Fruit fly (Drosophila melanogaster) whole organism, embryonic: ENCODE results near the gene Sfp26Ad.

Source experiments
- ATbp ChIP-seq: fragments of 200-800 bp; sonication (Bioruptor generic); optimal IDR thresholded peaks from 2 replicates; lab custom pipeline; 2017; ENCODE audit warnings: missing biosample characterization, mild to moderate bottlenecking, missing genetic modification characterization, missing genetic modification reagents
- Awh ChIP-seq: fragments of 200-800 bp; sonication (Bioruptor generic); IDR thresholded peaks from 2 replicates; pipeline ENCODE4, ENCODE4 v1.3.6; 2022; ENCODE audit warnings: missing biosample characterization, missing genetic modification characterization
- Bgb ChIP-seq: fragments of 200-800 bp; sonication (Bioruptor generic); IDR thresholded peaks from 2 replicates; pipeline ENCODE4 v1.3.6; 2022; ENCODE audit warnings: missing biosample characterization, missing genetic modification characterization; ENCODE audit not compliant: partially characterized antibody
- CG10979 ChIP-seq: fragments of 200-800 bp; sonication (Bioruptor generic); optimal IDR thresholded peaks from 2 replicates; lab custom pipeline; 2018; ENCODE audit warnings: missing biosample characterization, mild to moderate bottlenecking, missing genetic modification characterization, moderate library complexity
- CG11093 ChIP-seq: fragments of 200-800 bp; sonication (Bioruptor generic); IDR thresholded peaks from 3 replicates; pipeline ENCODE4 v1.3.6; 2022; ENCODE audit warnings: missing biosample characterization, missing genetic modification characterization
- CG11723 ChIP-seq: fragments of 200-800 bp; sonication (Bioruptor generic); optimal IDR thresholded peaks from 2 replicates; lab custom pipeline; 2017; ENCODE audit warnings: missing biosample characterization, mild to moderate bottlenecking, missing genetic modification characterization
- CG12744 ChIP-seq: fragments of 200-800 bp; sonication (Bioruptor generic); optimal IDR thresholded peaks from 2 replicates; lab custom pipeline; 2016; ENCODE audit warnings: missing biosample characterization, missing genetic modification characterization
- CG31224 ChIP-seq: fragments of 200-800 bp; sonication (Bioruptor generic); IDR thresholded peaks from 2 replicates; pipeline ENCODE4 v1.3.6; 2022; ENCODE audit warnings: missing biosample characterization, missing genetic modification characterization
- CG33557 ChIP-seq: fragments of 200-800 bp; sonication (Bioruptor generic); optimal IDR thresholded peaks from 2 replicates; lab custom pipeline; 2019; ENCODE audit warnings: missing biosample characterization, mild to moderate bottlenecking, missing genetic modification characterization, moderate library complexity
- CG3995 ChIP-seq: fragments of 200-800 bp; sonication (Bioruptor generic); optimal IDR thresholded peaks from 3 replicates; lab custom pipeline; 2016; ENCODE audit warnings: missing biosample characterization, missing genetic modification characterization
- CG4820 ChIP-seq: fragments of 200-800 bp; sonication (Bioruptor generic); optimal IDR thresholded peaks from 3 replicates; lab custom pipeline; 2016; ENCODE audit warnings: missing biosample characterization, missing genetic modification characterization
- CG6791 ChIP-seq: fragments of 200-800 bp; sonication (Bioruptor generic); IDR thresholded peaks from 3 replicates; pipeline ENCODE4 v1.3.6; 2022; ENCODE audit warnings: missing biosample characterization, missing genetic modification characterization; ENCODE audit not compliant: partially characterized antibody
- CG7963 ChIP-seq: fragments of 200-800 bp; sonication (Bioruptor generic); IDR thresholded peaks from 3 replicates; pipeline ENCODE4 v1.3.6; 2022; ENCODE audit warnings: missing biosample characterization, missing genetic modification characterization; ENCODE audit not compliant: partially characterized antibody
- Camta ChIP-seq: fragments of 200-800 bp; sonication (Bioruptor generic); optimal IDR thresholded peaks from 2 replicates; lab custom pipeline; 2016; ENCODE audit warnings: missing biosample characterization, missing genetic modification characterization
- CkIIα-i1 ChIP-seq: fragments of 200-800 bp; sonication (Bioruptor generic); IDR thresholded peaks from 2 replicates; pipeline ENCODE4 v1.3.6; 2022; ENCODE audit warnings: missing biosample characterization, missing genetic modification characterization
- E2f1 ChIP-seq: fragments of 200-800 bp; sonication (Bioruptor generic); IDR thresholded peaks from 2 replicates; pipeline ENCODE4 v1.3.6; 2022; ENCODE audit warnings: missing biosample characterization, missing genetic modification characterization
- Ets97D ChIP-seq: fragments of 200-800 bp; sonication (Bioruptor generic); optimal IDR thresholded peaks from 3 replicates; lab custom pipeline; 2016; ENCODE audit warnings: missing biosample characterization, missing genetic modification characterization
- Fer1 ChIP-seq: fragments of 200-800 bp; sonication (Bioruptor generic); optimal IDR thresholded peaks from 2 replicates; lab custom pipeline; 2017; ENCODE audit warnings: missing biosample characterization, mild to moderate bottlenecking, missing genetic modification characterization
- GATAe ChIP-seq: fragments of 200-800 bp; sonication (Bioruptor generic); conservative IDR thresholded peaks from 2 replicates; pipeline ENCODE4 v1.3.6; 2022; ENCODE audit warnings: missing biosample characterization, missing genetic modification characterization
- Gsc ChIP-seq: fragments of 200-800 bp; sonication (Bioruptor generic); IDR thresholded peaks from 2 replicates; pipeline ENCODE4 v1.3.6; 2022; ENCODE audit warnings: missing biosample characterization, missing genetic modification characterization
- H15 ChIP-seq: fragments of 200-800 bp; sonication (Bioruptor generic); IDR thresholded peaks from 3 replicates; pipeline ENCODE4 v1.3.6; 2022; ENCODE audit warnings: missing biosample characterization, missing genetic modification characterization
- H2.0 ChIP-seq: fragments of 200-800 bp; sonication (Bioruptor generic); IDR thresholded peaks from 2 replicates; pipeline ENCODE4 v1.3.6; 2022; ENCODE audit warnings: missing biosample characterization, missing genetic modification characterization
- HmgZ ChIP-seq: fragments of 200-800 bp; sonication (Bioruptor generic); optimal IDR thresholded peaks from 2 replicates; lab custom pipeline; 2018; ENCODE audit warnings: missing biosample characterization, mild to moderate bottlenecking, missing genetic modification characterization
- Hsf ChIP-seq: fragments of 200-800 bp; sonication (Bioruptor generic); optimal IDR thresholded peaks from 3 replicates; lab custom pipeline; 2016; ENCODE audit warnings: missing biosample characterization, missing genetic modification characterization
- Lhr ChIP-seq: fragments of 200-800 bp; sonication (Bioruptor generic); optimal IDR thresholded peaks from 3 replicates; lab custom pipeline; 2017; ENCODE audit warnings: mild to moderate bottlenecking, missing biosample characterization, missing genetic modification reagents, missing genetic modification characterization
- Med ChIP-seq: fragments of 200-800 bp; sonication (Bioruptor generic); peaks from one replicate; lab custom pipeline; 2016; ENCODE audit warnings: missing biosample characterization, missing genetic modification characterization, mild to moderate bottlenecking, inconsistent platforms, moderate library complexity
- Myb ChIP-seq: fragments of 200-800 bp; sonication (Bioruptor generic); optimal IDR thresholded peaks from 2 replicates; lab custom pipeline; 2016; ENCODE audit warnings: missing biosample characterization, missing genetic modification characterization
- Oaz ChIP-seq: fragments of 200-800 bp; sonication (Bioruptor generic); IDR thresholded peaks from 2 replicates; pipeline ENCODE4 v1.3.6; 2022; ENCODE audit warnings: missing biosample characterization, missing genetic modification characterization
- Opbp ChIP-seq: fragments of 200-800 bp; sonication (Bioruptor generic); IDR thresholded peaks from 3 replicates; pipeline ENCODE4 v1.3.6; 2022; ENCODE audit warnings: missing biosample characterization, missing genetic modification characterization; ENCODE audit not compliant: partially characterized antibody
- Sry-β ChIP-seq: fragments of 200-800 bp; sonication (Bioruptor generic); optimal IDR thresholded peaks from 2 replicates; lab custom pipeline; 2018; ENCODE audit warnings: missing biosample characterization, mild to moderate bottlenecking, missing genetic modification characterization, moderate library complexity
- ato ChIP-seq: fragments of 200-800 bp; sonication (Bioruptor generic); IDR thresholded peaks from 2 replicates; pipeline ENCODE4 v1.3.6; 2022; ENCODE audit warnings: missing biosample characterization, missing genetic modification characterization; ENCODE audit not compliant: partially characterized antibody
- bbx ChIP-seq: fragments of 200-800 bp; sonication (Bioruptor generic); IDR thresholded peaks from 2 replicates; pipeline ENCODE4 v1.3.6; 2022; ENCODE audit warnings: missing biosample characterization, missing genetic modification characterization; ENCODE audit not compliant: partially characterized antibody
- dm ChIP-seq: fragments of 200-800 bp; sonication (Bioruptor generic); optimal IDR thresholded peaks from 3 replicates; lab custom pipeline; 2016; ENCODE audit warnings: missing biosample characterization, missing genetic modification characterization
- dpn ChIP-seq, 2 experiments: fragments of 200-800 bp; sonication (Bioruptor generic); optimal IDR thresholded peaks; 3 replicates each; lab custom pipeline; 2016; ENCODE audit warnings: missing biosample characterization in 2 of 2, missing genetic modification characterization in 2 of 2
- ewg ChIP-seq: fragments of 200-800 bp; sonication (Bioruptor generic); optimal IDR thresholded peaks from 3 replicates; lab custom pipeline; 2017; ENCODE audit warnings: mild to moderate bottlenecking, missing biosample characterization, missing genetic modification reagents, missing genetic modification characterization
- fu2 ChIP-seq: fragments of 200-800 bp; sonication (Bioruptor generic); optimal IDR thresholded peaks from 2 replicates; lab custom pipeline; 2016; ENCODE audit warnings: missing biosample characterization, missing genetic modification characterization
- gce ChIP-seq: fragments of 200-800 bp; sonication (Bioruptor generic); IDR thresholded peaks from 3 replicates; pipeline ENCODE4 v1.3.6; 2022; ENCODE audit warnings: missing biosample characterization, missing genetic modification characterization
- gcm ChIP-seq: fragments of 200-800 bp; sonication (Bioruptor generic); optimal IDR thresholded peaks from 2 replicates; lab custom pipeline; 2019; ENCODE audit warnings: missing biosample characterization, mild to moderate bottlenecking, missing genetic modification characterization, moderate library complexity
- gem ChIP-seq: fragments of 200-800 bp; sonication (Bioruptor generic); optimal IDR thresholded peaks from 2 replicates; lab custom pipeline; 2019; ENCODE audit warnings: missing biosample characterization, mild to moderate bottlenecking, missing genetic modification characterization, moderate library complexity
- lab ChIP-seq: fragments of 200-800 bp; sonication (Bioruptor generic); optimal IDR thresholded peaks from 3 replicates; lab custom pipeline; 2017; ENCODE audit warnings: missing biosample characterization, missing genetic modification characterization, mild to moderate bottlenecking, moderate library complexity, missing genetic modification reagents
- onecut ChIP-seq: fragments of 200-800 bp; sonication (Bioruptor generic); IDR thresholded peaks from 2 replicates; pipeline ENCODE4 v1.3.6; 2022; ENCODE audit warnings: missing biosample characterization, missing genetic modification characterization
- rib ChIP-seq: fragments of 200-800 bp; sonication (Bioruptor generic); IDR thresholded peaks from 2 replicates; pipeline ENCODE4 v1.3.6; 2022; ENCODE audit warnings: missing biosample characterization, missing genetic modification characterization
- seq ChIP-seq: fragments of 200-800 bp; sonication (Bioruptor generic); IDR thresholded peaks from 2 replicates; pipeline ENCODE4 v1.3.6; 2022; ENCODE audit warnings: missing biosample characterization, missing genetic modification characterization
- sr ChIP-seq: fragments of 200-800 bp; sonication (Bioruptor generic); IDR thresholded peaks from 3 replicates; pipeline ENCODE4 v1.3.6; 2022; ENCODE audit warnings: missing biosample characterization, missing genetic modification characterization
- stc ChIP-seq: fragments of 200-800 bp; sonication (Bioruptor generic); IDR thresholded peaks from 2 replicates; pipeline ENCODE4 v1.3.6; 2022; ENCODE audit warnings: missing biosample characterization, missing genetic modification characterization
- ttk ChIP-seq: fragments of 200-800 bp; sonication (Bioruptor generic); IDR thresholded peaks from 2 replicates; pipeline ENCODE4 v2.1.2; 2022; ENCODE audit warnings: missing biosample characterization, missing genetic modification characterization
- twi ChIP-seq: fragments of 200-800 bp; optimal IDR thresholded peaks from 2 replicates; lab custom pipeline; 2019; ENCODE audit warnings: missing biosample characterization, mild to moderate bottlenecking, missing genetic modification characterization, moderate library complexity
- zfh1 ChIP-seq: fragments of 200-800 bp; sonication (Bioruptor generic); IDR thresholded peaks from 3 replicates; pipeline ENCODE4 v1.3.6; 2022; ENCODE audit warnings: missing biosample characterization, missing genetic modification characterization

Gene Sfp26Ad

dm6 chr2L:5943229-5944078 is at the start of gene Sfp26Ad, which contains the start of gene Gpdh1 (continued):
- TF ChIP-seq ato (GFP tag; lab: Robert Waterston, UW) (peak; percentile 15; the same call in 1 of the 2 replicates), H2.0 (GFP tag; lab: Robert Waterston, UW) (peak; percentile 57), Bgb (GFP tag; lab: Robert Waterston, UW) (peak; percentile 49; the same call in 1 of the 2 replicates), gce (no peak; the same call in 2 of the 3 replicates), CG4820 (peak; percentile 66), CG10979 (tag; lab: Kevin White, UChicago) (peak; percentile 56), ttk (GFP tag; lab: Robert Waterston, UW) (peak; percentile 45; the same call in 1 of the 2 replicates), stc (GFP tag; lab: Robert Waterston, UW) (peak; percentile 46), bbx (GFP tag; lab: Robert Waterston, UW) (no peak; the same call in 1 of the 2 replicates), lab (GFP tag; lab: Kevin White, UChicago) (peak; percentile 87), Camta (GFP tag; lab: Kevin White, UChicago) (peak; percentile 73), zfh1 (peak; percentile 75; the same call in 2 of the 3 replicates), twi (peak; percentile 26), gcm (peak; percentile 71), CG3995 (GFP tag; lab: Kevin White, UChicago) (peak; percentile 50), dpn (GFP tag; optimal IDR thresholded peaks at IDR 0.05; lab: Kevin White, UChicago) (peak; percentile 87 to 90), sr (GFP tag; lab: Robert Waterston, UW) (peak; percentile 59; the same call in 1 of the 3 replicates), Hsf (GFP tag; lab: Kevin White, UChicago) (peak; percentile 77), CG11093 (GFP tag; lab: Robert Waterston, UW) (no peak), CG31224 (no peak), ewg (GFP tag; lab: Kevin White, UChicago) (peak; percentile 100), dm (GFP tag; lab: Kevin White, UChicago) (no peak), Myb (GFP tag; lab: Kevin White, UChicago) (peak; percentile 71), Gsc (GFP tag; lab: Robert Waterston, UW) (no peak), fu2 (GFP tag; lab: Kevin White, UChicago) (peak; percentile 54), onecut (peak; percentile 45), HmgZ (tag; lab: Kevin White, UChicago) (peak; percentile 80), CG12744 (peak; percentile 38), Opbp (peak; percentile 54; the same call in 2 of the 3 replicates), rib (GFP tag; lab: Robert Waterston, UW) (no peak; the same call in none of the 2 replicates), E2f1 (peak; percentile 58; the same call in 1 of the 2 replicates), ATbp (GFP tag; lab: Kevin White, UChicago) (peak; percentile 37), gem (tag; lab: Kevin White, UChicago) (peak; percentile 79), Awh (GFP tag; lab: Robert Waterston, UW) (peak; percentile 62; the same call in 1 of the 2 replicates), Fer1 (GFP tag; lab: Kevin White, UChicago) (peak; percentile 84), CkIIα-i1 (GFP tag; lab: Robert Waterston, UW) (no peak), GATAe (no peak), Sry-β (GFP tag; lab: Kevin White, UChicago) (no peak), seq (GFP tag; lab: Robert Waterston, UW) (peak; percentile 58; the same call in 1 of the 2 replicates), H15 (GFP tag; lab: Robert Waterston, UW) (peak; percentile 58; the same call in 2 of the 3 replicates), CG6791 (GFP tag; lab: Robert Waterston, UW) (peak; percentile 42; the same call in 1 of the 3 replicates), Lhr (GFP tag; lab: Kevin White, UChicago) (peak; percentile 55), CG33557 (peak; percentile 45), CG11723 (GFP tag; lab: Kevin White, UChicago) (peak; percentile 57), Med (peak; percentile 97), Oaz (GFP tag; lab: Robert Waterston, UW) (no peak), Ets97D (GFP tag; lab: Kevin White, UChicago) (peak; percentile 85), CG7963 (no peak; the same call in 2 of the 3 replicates)
